Worm (Caenorhabditis elegans): ENCODE data around the gene zyx-1.

zyx-1 gene

ce11 chrII:13059196-13059595 lies 2.5 kb downstream of the zyx-1 start:
- TF ChIP-seq tra-4 (tag; optimal IDR thresholded peaks at IDR 0.05) (no peak), tbx-37 (GFP tag; conservative IDR thresholded peaks at IDR 0.05) (no peak), flt-1 (GFP tag; IDR thresholded peaks at IDR 0.05) (no peak), scrt-1 (GFP tag; IDR thresholded peaks at IDR 0.05) (no peak), ets-7 (tag; optimal IDR thresholded peaks at IDR 0.05) (no peak), hmg-4 (GFP tag; optimal IDR thresholded peaks at IDR 0.05) (no peak), B0310.2 (tag; optimal IDR thresholded peaks at IDR 0.05) (no peak), F13C5.2 (tag; optimal IDR thresholded peaks at IDR 0.05) (no peak), aly-1 (tag; optimal IDR thresholded peaks at IDR 0.05) (no peak), ceh-36 (tag; optimal IDR thresholded peaks at IDR 0.05) (no peak)

- no peak for TF ChIP-seq sea-1 (GFP tag; conservative IDR thresholded peaks at IDR 0.05)
- no peak for TF ChIP-seq pes-1 (GFP tag; IDR thresholded peaks at IDR 0.05)
- TF ChIP-seq tra-4 (tag; optimal IDR thresholded peaks at IDR 0.05), result no peak
- no peak for TF ChIP-seq ceh-13 (GFP tag; optimal IDR thresholded peaks at IDR 0.05)
- TF ChIP-seq hnd-1 (tag; optimal IDR thresholded peaks at IDR 0.05), result no peak
- TF ChIP-seq ceh-36 (tag; optimal IDR thresholded peaks at IDR 0.05), result no peak
- TF ChIP-seq ama-1 (optimal IDR thresholded peaks at IDR 0.05), result no peak
- no peak for TF ChIP-seq B0310.2 (tag; optimal IDR thresholded peaks at IDR 0.05)
- TF ChIP-seq flt-1 (GFP tag; IDR thresholded peaks at IDR 0.05), result no peak
- TF ChIP-seq ets-7 (tag; optimal IDR thresholded peaks at IDR 0.05), result no peak
- TF ChIP-seq aly-1 (tag; optimal IDR thresholded peaks at IDR 0.05), result no peak
- TF ChIP-seq F13C5.2 (tag; optimal IDR thresholded peaks at IDR 0.05), result no peak
- TF ChIP-seq hmg-4 (GFP tag; optimal IDR thresholded peaks at IDR 0.05), result no peak
- TF ChIP-seq tbx-37 (GFP tag; conservative IDR thresholded peaks at IDR 0.05), result no peak
- no peak for TF ChIP-seq tbx-11 (GFP tag; IDR thresholded peaks at IDR 0.05)
- TF ChIP-seq hmbx-1 (tag; optimal IDR thresholded peaks at IDR 0.05), result no peak
- TF ChIP-seq scrt-1 (GFP tag; IDR thresholded peaks at IDR 0.05), result no peak
Observed at ce11 chrII:13065251-13065650, 8.5 kb downstream of the zyx-1 start.

ce11 chrII:13066777-13067290 lies 10.1 kb downstream of the zyx-1 start:
- TF ChIP-seq hmbx-1 (tag; optimal IDR thresholded peaks at IDR 0.05), result no peak
- no peak for TF ChIP-seq ama-1 (optimal IDR thresholded peaks at IDR 0.05)
- TF ChIP-seq scrt-1 (GFP tag; IDR thresholded peaks at IDR 0.05), result no peak
- no peak for TF ChIP-seq aly-1 (tag; optimal IDR thresholded peaks at IDR 0.05)
- no peak for TF ChIP-seq flt-1 (GFP tag; IDR thresholded peaks at IDR 0.05)
- TF ChIP-seq sea-1 (GFP tag; conservative IDR thresholded peaks at IDR 0.05), result no peak
- no peak for TF ChIP-seq ets-7 (tag; optimal IDR thresholded peaks at IDR 0.05)
- no peak for TF ChIP-seq hmg-4 (GFP tag; optimal IDR thresholded peaks at IDR 0.05)
- TF ChIP-seq tbx-11 (GFP tag; IDR thresholded peaks at IDR 0.05), result no peak
- TF ChIP-seq ceh-13 (GFP tag; optimal IDR thresholded peaks at IDR 0.05), result no peak
- TF ChIP-seq tra-4 (tag; optimal IDR thresholded peaks at IDR 0.05), result no peak

- TF ChIP-seq ets-7 (tag; optimal IDR thresholded peaks at IDR 0.05) (no peak), ceh-13 (GFP tag; optimal IDR thresholded peaks at IDR 0.05) (no peak), tbx-11 (GFP tag; IDR thresholded peaks at IDR 0.05) (no peak), hnd-1 (tag; optimal IDR thresholded peaks at IDR 0.05) (no peak), sea-1 (GFP tag; conservative IDR thresholded peaks at IDR 0.05) (no peak), scrt-1 (GFP tag; IDR thresholded peaks at IDR 0.05) (no peak), tra-4 (tag; optimal IDR thresholded peaks at IDR 0.05) (no peak), hmg-4 (GFP tag; optimal IDR thresholded peaks at IDR 0.05) (no peak)
Observed at ce11 chrII:13073102-13073501, 16.4 kb downstream of the zyx-1 start, which contains the start of gene F42G4.5. Gene F42G4.5, plus strand, starts transcription at chrII:13073480.

ce11 chrII:13073742-13074141 lies 17.0 kb downstream of the zyx-1 start:
- TF ChIP-seq F13C5.2 (tag; optimal IDR thresholded peaks at IDR 0.05) (no peak), hnd-1 (tag; optimal IDR thresholded peaks at IDR 0.05) (no peak), ets-7 (tag; optimal IDR thresholded peaks at IDR 0.05) (no peak), ceh-13 (GFP tag; optimal IDR thresholded peaks at IDR 0.05) (no peak), aly-1 (tag; optimal IDR thresholded peaks at IDR 0.05) (no peak), B0310.2 (tag; optimal IDR thresholded peaks at IDR 0.05) (no peak), pes-1 (GFP tag; IDR thresholded peaks at IDR 0.05) (no peak), flt-1 (GFP tag; IDR thresholded peaks at IDR 0.05) (no peak), scrt-1 (GFP tag; IDR thresholded peaks at IDR 0.05) (no peak), tbx-11 (GFP tag; IDR thresholded peaks at IDR 0.05) (no peak)

ce11 chrII:13076301-13076916 lies 19.7 kb downstream of the zyx-1 start:
- no peak for TF ChIP-seq B0310.2 (tag; optimal IDR thresholded peaks at IDR 0.05)
- TF ChIP-seq ceh-36 (tag; optimal IDR thresholded peaks at IDR 0.05), result no peak
- TF ChIP-seq F13C5.2 (tag; optimal IDR thresholded peaks at IDR 0.05), result no peak
- TF ChIP-seq hnd-1 (tag; optimal IDR thresholded peaks at IDR 0.05), result no peak
- TF ChIP-seq hmbx-1 (tag; optimal IDR thresholded peaks at IDR 0.05), result no peak
- TF ChIP-seq sea-1 (GFP tag; conservative IDR thresholded peaks at IDR 0.05), result no peak
- TF ChIP-seq scrt-1 (GFP tag; IDR thresholded peaks at IDR 0.05), result no peak

- no peak for TF ChIP-seq ets-7 (tag; optimal IDR thresholded peaks at IDR 0.05)
- TF ChIP-seq hnd-1 (tag; optimal IDR thresholded peaks at IDR 0.05), result no peak
- TF ChIP-seq ama-1 (optimal IDR thresholded peaks at IDR 0.05), result no peak
- TF ChIP-seq B0310.2 (tag; optimal IDR thresholded peaks at IDR 0.05), result no peak
- TF ChIP-seq aly-1 (tag; optimal IDR thresholded peaks at IDR 0.05), result no peak
- TF ChIP-seq scrt-1 (GFP tag; IDR thresholded peaks at IDR 0.05), result no peak
- no peak for TF ChIP-seq pes-1 (GFP tag; IDR thresholded peaks at IDR 0.05)
- TF ChIP-seq tbx-37 (GFP tag; conservative IDR thresholded peaks at IDR 0.05), result no peak
- no peak for TF ChIP-seq F13C5.2 (tag; optimal IDR thresholded peaks at IDR 0.05)
- TF ChIP-seq sea-1 (GFP tag; conservative IDR thresholded peaks at IDR 0.05), result no peak
- no peak for TF ChIP-seq flt-1 (GFP tag; IDR thresholded peaks at IDR 0.05)
- no peak for TF ChIP-seq ceh-13 (GFP tag; optimal IDR thresholded peaks at IDR 0.05)
- no peak for TF ChIP-seq tbx-11 (GFP tag; IDR thresholded peaks at IDR 0.05)
- TF ChIP-seq tra-4 (tag; optimal IDR thresholded peaks at IDR 0.05), result no peak
Observed at ce11 chrII:13077746-13078145, 21.0 kb downstream of the zyx-1 start.
